Fruit fly (Drosophila melanogaster) S2 (cell line): ENCODE results near the gene Gyc89Da.

ENCODE experiments used
- CG8478 ChIP-seq: fragments of >200 bp; optimal IDR thresholded peaks from 2 replicates; lab custom pipeline; 2018
- CTCF ChIP-seq, 2 experiments: fragments of >200 bp; optimal IDR thresholded peaks; 2 replicates each; lab custom pipeline; 2018

- TF ChIP-seq CTCF (optimal IDR thresholded peaks at IDR 0.05; lab: Kevin White, UChicago), result no peak
- no peak for TF ChIP-seq CG8478 (lab: Kevin White, UChicago)
These were observed 18.2 kb upstream of the Gyc89Da start, which contains the start of gene CG10405 for dm6 chr3R:16454192-16454591.
